Fruit fly (Drosophila melanogaster) whole organism, embryonic: ENCODE measurements around the gene fru.

Experiments
- Asciz ChIP-seq: fragments of 200-800 bp; sonication (Bioruptor generic); optimal IDR thresholded peaks from 2 replicates; lab custom pipeline; 2017; ENCODE audit warnings: missing biosample characterization, mild to moderate bottlenecking, missing genetic modification characterization, missing genetic modification reagents
- Blimp-1 ChIP-seq: fragments of 200-800 bp; sonication (Bioruptor generic); optimal IDR thresholded peaks from 3 replicates; lab custom pipeline; 2018; ENCODE audit warnings: missing biosample characterization, missing genetic modification characterization, mild to moderate bottlenecking, moderate library complexity, missing genetic modification reagents
- CG10147 ChIP-seq: fragments of 200-800 bp; sonication (Bioruptor generic); optimal IDR thresholded peaks from 2 replicates; lab custom pipeline; 2019; ENCODE audit warnings: missing biosample characterization, mild to moderate bottlenecking, missing genetic modification characterization, moderate library complexity
- CG10267 ChIP-seq: fragments of 200-800 bp; sonication (Bioruptor generic); optimal IDR thresholded peaks from 2 replicates; lab custom pipeline; 2018; ENCODE audit warnings: missing biosample characterization, mild to moderate bottlenecking, missing genetic modification characterization, moderate library complexity
- CG10366 ChIP-seq: fragments of 200-800 bp; sonication (Bioruptor generic); IDR thresholded peaks from 2 replicates; pipeline ENCODE4 v1.3.6; 2022; ENCODE audit warnings: missing biosample characterization, missing genetic modification characterization
- CG11696 ChIP-seq: fragments of 200-800 bp; sonication (Bioruptor generic); IDR thresholded peaks from 2 replicates; pipeline ENCODE4 v1.3.6; 2022; ENCODE audit warnings: missing biosample characterization, missing genetic modification characterization
- CG12104 ChIP-seq: fragments of 200-800 bp; sonication (Bioruptor generic); optimal IDR thresholded peaks from 3 replicates; lab custom pipeline; 2016; ENCODE audit warnings: missing biosample characterization, missing genetic modification characterization
- CG13287 ChIP-seq: fragments of 200-800 bp; sonication (Bioruptor generic); IDR thresholded peaks from 2 replicates; pipeline ENCODE4 v1.3.6; 2022; ENCODE audit warnings: missing biosample characterization, missing genetic modification characterization; ENCODE audit not compliant: partially characterized antibody
- CG13624 ChIP-seq: fragments of 200-800 bp; sonication (Bioruptor generic); optimal IDR thresholded peaks from 2 replicates; lab custom pipeline; 2016; ENCODE audit warnings: missing biosample characterization, missing genetic modification characterization
- CG15269 ChIP-seq: fragments of 200-800 bp; sonication (Bioruptor generic); optimal IDR thresholded peaks from 2 replicates; lab custom pipeline; 2018; ENCODE audit warnings: missing biosample characterization, mild to moderate bottlenecking, missing genetic modification characterization, moderate library complexity
- CG15514 ChIP-seq: fragments of 200-800 bp; sonication (Bioruptor generic); optimal IDR thresholded peaks from 3 replicates; lab custom pipeline; 2017; ENCODE audit warnings: missing biosample characterization, missing genetic modification characterization, mild to moderate bottlenecking, moderate library complexity, missing genetic modification reagents
- CG15601 ChIP-seq: fragments of 200-800 bp; sonication (Bioruptor generic); optimal IDR thresholded peaks from 3 replicates; lab custom pipeline; 2019; ENCODE audit warnings: missing biosample characterization, mild to moderate bottlenecking, missing genetic modification characterization, moderate library complexity
- CG1602 ChIP-seq: fragments of 200-800 bp; sonication (Bioruptor generic); optimal IDR thresholded peaks from 3 replicates; lab custom pipeline; 2016; ENCODE audit warnings: missing biosample characterization, missing genetic modification characterization
- CG1603 ChIP-seq: fragments of 200-800 bp; sonication (Bioruptor generic); optimal IDR thresholded peaks from 2 replicates; lab custom pipeline; 2019; ENCODE audit warnings: missing biosample characterization, mild to moderate bottlenecking, missing genetic modification characterization, moderate library complexity
- CG16779 ChIP-seq: fragments of 200-800 bp; sonication (Bioruptor generic); IDR thresholded peaks from 2 replicates; pipeline ENCODE4 v1.3.6; 2022; ENCODE audit warnings: missing biosample characterization, missing genetic modification characterization
- CG18476 ChIP-seq: fragments of 200-800 bp; sonication (Bioruptor generic); optimal IDR thresholded peaks from 2 replicates; lab custom pipeline; 2016; ENCODE audit warnings: missing biosample characterization, mild to moderate bottlenecking, missing genetic modification characterization
- CG33213 ChIP-seq: fragments of 200-800 bp; sonication (Bioruptor generic); optimal IDR thresholded peaks from 3 replicates; lab custom pipeline; 2016; ENCODE audit warnings: missing biosample characterization, missing genetic modification characterization
- CG34376 ChIP-seq: fragments of 200-800 bp; sonication (Bioruptor generic); optimal IDR thresholded peaks from 2 replicates; lab custom pipeline; 2018; ENCODE audit warnings: missing biosample characterization, mild to moderate bottlenecking, missing genetic modification characterization
- CG4730 ChIP-seq: fragments of 200-800 bp; sonication (Bioruptor generic); IDR thresholded peaks from 2 replicates; pipeline ENCODE4 v1.3.6; 2022; ENCODE audit warnings: missing biosample characterization, missing genetic modification characterization
- CG7556 ChIP-seq: fragments of 200-800 bp; sonication (Bioruptor generic); optimal IDR thresholded peaks from 2 replicates; lab custom pipeline; 2017; ENCODE audit warnings: missing biosample characterization, mild to moderate bottlenecking, missing genetic modification characterization
- CG7745 ChIP-seq: fragments of 200-800 bp; sonication (Bioruptor generic); optimal IDR thresholded peaks from 2 replicates; lab custom pipeline; 2018; ENCODE audit warnings: missing biosample characterization, mild to moderate bottlenecking, missing genetic modification characterization, moderate library complexity
- CG8924 ChIP-seq: fragments of 200-800 bp; optimal IDR thresholded peaks from 3 replicates; lab custom pipeline; 2019; ENCODE audit warnings: missing biosample characterization, mild to moderate bottlenecking, missing genetic modification characterization, moderate library complexity
- CG9215 ChIP-seq: fragments of 200-800 bp; sonication (Bioruptor generic); IDR thresholded peaks from 2 replicates; pipeline ENCODE4 v1.3.6; 2022; ENCODE audit warnings: missing biosample characterization, missing genetic modification characterization
- Dad ChIP-seq: fragments of 200-800 bp; sonication (Bioruptor generic); optimal IDR thresholded peaks from 3 replicates; lab custom pipeline; 2016; ENCODE audit warnings: missing biosample characterization, missing genetic modification characterization
- Dek ChIP-seq: fragments of 200-800 bp; sonication (Bioruptor generic); optimal IDR thresholded peaks from 3 replicates; lab custom pipeline; 2019; ENCODE audit warnings: missing biosample characterization, mild to moderate bottlenecking, missing genetic modification characterization, moderate library complexity
- E2f2 ChIP-seq: fragments of 200-800 bp; sonication (Bioruptor generic); IDR thresholded peaks from 2 replicates; pipeline ENCODE4 v1.3.6; 2022; ENCODE audit warnings: missing biosample characterization, missing genetic modification characterization
- Fer2 ChIP-seq: fragments of 200-800 bp; sonication (Bioruptor generic); optimal IDR thresholded peaks from 2 replicates; lab custom pipeline; 2018; ENCODE audit warnings: missing biosample characterization, mild to moderate bottlenecking, missing genetic modification characterization, moderate library complexity
- HLH54F ChIP-seq: fragments of 200-800 bp; sonication (Bioruptor generic); optimal IDR thresholded peaks from 3 replicates; lab custom pipeline; 2016; ENCODE audit warnings: missing biosample characterization, missing genetic modification characterization
- HmgZ ChIP-seq: fragments of 200-800 bp; sonication (Bioruptor generic); optimal IDR thresholded peaks from 2 replicates; lab custom pipeline; 2018; ENCODE audit warnings: missing biosample characterization, mild to moderate bottlenecking, missing genetic modification characterization
- Hmr ChIP-seq: fragments of 200-800 bp; sonication (Bioruptor generic); optimal IDR thresholded peaks from 3 replicates; lab custom pipeline; 2017; ENCODE audit warnings: mild to moderate bottlenecking, missing biosample characterization, missing genetic modification reagents, missing genetic modification characterization
- Hr51 ChIP-seq, 2 experiments: fragments of 200-800 bp; sonication (Bioruptor generic); optimal IDR thresholded peaks; 2 replicates in 1 of 2; 3 replicates in 1 of 2; lab custom pipeline; 2016 to 2018; ENCODE audit warnings: missing biosample characterization in 2 of 2, missing genetic modification characterization in 2 of 2, mild to moderate bottlenecking in 1 of 2, moderate library complexity in 1 of 2
- Lhr ChIP-seq: fragments of 200-800 bp; sonication (Bioruptor generic); optimal IDR thresholded peaks from 3 replicates; lab custom pipeline; 2017; ENCODE audit warnings: mild to moderate bottlenecking, missing biosample characterization, missing genetic modification reagents, missing genetic modification characterization
- Lim3 ChIP-seq: fragments of 200-800 bp; sonication (Bioruptor generic); IDR thresholded peaks from 2 replicates; pipeline ENCODE4 v1.3.6; 2022; ENCODE audit warnings: missing biosample characterization, missing genetic modification characterization
- Myb ChIP-seq: fragments of 200-800 bp; sonication (Bioruptor generic); optimal IDR thresholded peaks from 2 replicates; lab custom pipeline; 2016; ENCODE audit warnings: missing biosample characterization, missing genetic modification characterization
- Opbp ChIP-seq: fragments of 200-800 bp; sonication (Bioruptor generic); IDR thresholded peaks from 3 replicates; pipeline ENCODE4 v1.3.6; 2022; ENCODE audit warnings: missing biosample characterization, missing genetic modification characterization; ENCODE audit not compliant: partially characterized antibody
- chif ChIP-seq, 2 experiments: fragments of 200-800 bp; sonication (Bioruptor generic); optimal IDR thresholded peaks; 3 replicates each; lab custom pipeline; 2016; ENCODE audit warnings: missing biosample characterization in 2 of 2, missing genetic modification characterization in 2 of 2
- disco-r ChIP-seq: fragments of 200-800 bp; sonication (Bioruptor generic); optimal IDR thresholded peaks from 2 replicates; lab custom pipeline; 2016; ENCODE audit warnings: missing biosample characterization, missing genetic modification characterization
- fd64A ChIP-seq: fragments of 200-800 bp; sonication (Bioruptor generic); optimal IDR thresholded peaks from 3 replicates; lab custom pipeline; 2018; ENCODE audit warnings: missing biosample characterization, mild to moderate bottlenecking, missing genetic modification characterization
- gro ChIP-seq: fragments of 200-800 bp; sonication (Bioruptor generic); optimal IDR thresholded peaks from 2 replicates; lab custom pipeline; 2016; ENCODE audit warnings: missing biosample characterization, missing genetic modification characterization
- hth ChIP-seq: fragments of >200 bp; optimal IDR thresholded peaks from 2 replicates; lab custom pipeline; 2017; ENCODE audit warnings: inconsistent platforms
- ind ChIP-seq: fragments of 200-800 bp; sonication (Bioruptor generic); optimal IDR thresholded peaks from 3 replicates; lab custom pipeline; 2016; ENCODE audit warnings: missing biosample characterization, missing genetic modification characterization
- inv ChIP-seq: fragments of 200-800 bp; sonication (Bioruptor generic); IDR thresholded peaks from 2 replicates; pipeline ENCODE4 v1.3.6; 2022; ENCODE audit warnings: missing biosample characterization, missing genetic modification characterization; ENCODE audit not compliant: partially characterized antibody
- lmd ChIP-seq: fragments of 200-800 bp; sonication (Bioruptor generic); IDR thresholded peaks from 2 replicates; pipeline ENCODE4 v1.3.6; 2022; ENCODE audit warnings: missing biosample characterization, missing genetic modification characterization
- pfk ChIP-seq: fragments of 200-800 bp; sonication (Bioruptor generic); optimal IDR thresholded peaks from 2 replicates; lab custom pipeline; 2018; ENCODE audit warnings: missing biosample characterization, mild to moderate bottlenecking, missing genetic modification characterization, moderate library complexity
- pita ChIP-seq: fragments of 200-800 bp; sonication (Bioruptor generic); optimal IDR thresholded peaks from 2 replicates; lab custom pipeline; 2017; ENCODE audit warnings: missing biosample characterization, mild to moderate bottlenecking, missing genetic modification characterization
- row ChIP-seq: fragments of 200-800 bp; sonication (Bioruptor generic); IDR thresholded peaks from 3 replicates; pipeline ENCODE4 v1.3.6; 2022; ENCODE audit warnings: missing biosample characterization, missing genetic modification characterization
- stc ChIP-seq: fragments of 200-800 bp; sonication (Bioruptor generic); IDR thresholded peaks from 2 replicates; pipeline ENCODE4 v1.3.6; 2022; ENCODE audit warnings: missing biosample characterization, missing genetic modification characterization
- tap ChIP-seq: fragments of 200-800 bp; optimal IDR thresholded peaks from 3 replicates; lab custom pipeline; 2019; ENCODE audit warnings: missing biosample characterization, mild to moderate bottlenecking, missing genetic modification characterization, moderate library complexity
- tll ChIP-seq, 2 experiments: fragments of 200-800 bp in 1 of 2; fragments of >200 bp in 1 of 2; sonication (Bioruptor generic) in 1 of 2; optimal IDR thresholded peaks; 2 replicates each; lab custom pipeline; 2017 to 2019; ENCODE audit warnings: missing biosample characterization in 2 of 2, missing genetic modification characterization in 2 of 2, mild to moderate bottlenecking in 1 of 2, moderate library complexity in 1 of 2
- zf30C ChIP-seq: fragments of 200-800 bp; sonication (Bioruptor generic); optimal IDR thresholded peaks from 3 replicates; lab custom pipeline; 2018; ENCODE audit warnings: missing biosample characterization, mild to moderate bottlenecking, missing genetic modification characterization
- zfh1 ChIP-seq: fragments of 200-800 bp; sonication (Bioruptor generic); IDR thresholded peaks from 3 replicates; pipeline ENCODE4 v1.3.6; 2022; ENCODE audit warnings: missing biosample characterization, missing genetic modification characterization

Gene fru

dm6 chr3R:18381014-18381512 lies 164.3 kb downstream of the fru start, which contains the start of gene CG7675 (continued):
- TF ChIP-seq CG7556 (GFP tag; lab: Kevin White, UChicago) (no peak), HLH54F (GFP tag; lab: Kevin White, UChicago) (no peak), pita (GFP tag; lab: Kevin White, UChicago) (no peak), CG10267 (tag; lab: Kevin White, UChicago) (no peak), tap (tag; lab: Kevin White, UChicago) (no peak), Opbp (no peak), tll (GFP tag; optimal IDR thresholded peaks at IDR 0.05; lab: Kevin White, UChicago) (no peak), Asciz (GFP tag; lab: Kevin White, UChicago) (no peak), CG7745 (tag; lab: Kevin White, UChicago) (no peak), zfh1 (GFP tag; lab: Robert Waterston, UW) (no peak), CG16779 (GFP tag; lab: Robert Waterston, UW) (no peak), E2f2 (GFP tag; lab: Robert Waterston, UW) (no peak), CG8924 (tag; lab: Kevin White, UChicago) (no peak), CG34376 (GFP tag; lab: Kevin White, UChicago) (no peak), CG10366 (GFP tag; lab: Robert Waterston, UW) (no peak), CG18476 (no peak), Fer2 (tag; lab: Kevin White, UChicago) (no peak), lmd (GFP tag; lab: Robert Waterston, UW) (no peak), CG11696 (GFP tag; lab: Robert Waterston, UW) (no peak), Hmr (GFP tag; lab: Kevin White, UChicago) (no peak), pfk (no peak), Dad (no peak), CG13624 (GFP tag; lab: Kevin White, UChicago) (no peak), CG13287 (GFP tag; lab: Robert Waterston, UW) (peak; percentile 24; the same call in 1 of the 2 replicates), fd64A (GFP tag; lab: Kevin White, UChicago) (no peak), HmgZ (tag; lab: Kevin White, UChicago) (no peak), gro (GFP tag; lab: Kevin White, UChicago) (no peak), CG9215 (no peak), CG4730 (GFP tag; lab: Robert Waterston, UW) (no peak), CG33213 (GFP tag; lab: Kevin White, UChicago) (no peak), stc (GFP tag; lab: Robert Waterston, UW) (no peak), CG10147 (no peak), row (GFP tag; lab: Robert Waterston, UW) (no peak), CG1602 (GFP tag; lab: Kevin White, UChicago) (no peak), hth (lab: Kevin White, UChicago) (no peak), zf30C (no peak), CG15514 (GFP tag; lab: Kevin White, UChicago) (peak; percentile 2), Lim3 (no peak), chif (GFP tag; optimal IDR thresholded peaks at IDR 0.05; lab: Kevin White, UChicago) (no peak), Hr51 (GFP tag; optimal IDR thresholded peaks at IDR 0.05; lab: Kevin White, UChicago) (no peak)

- TF ChIP-seq CG15269 (tag; lab: Kevin White, UChicago), result no peak
- peak; percentile 94 for TF ChIP-seq Blimp-1 (GFP tag; lab: Kevin White, UChicago)
- no peak for TF ChIP-seq ind
- no peak for TF ChIP-seq Myb (GFP tag; lab: Kevin White, UChicago)
- TF ChIP-seq CG1603 (tag; lab: Kevin White, UChicago), result no peak
- TF ChIP-seq disco-r, result no peak
- no peak for TF ChIP-seq inv
- peak; percentile 74 for TF ChIP-seq CG15601 (tag; lab: Kevin White, UChicago)
- no peak for TF ChIP-seq Dek (tag; lab: Kevin White, UChicago)
- TF ChIP-seq Lhr (GFP tag; lab: Kevin White, UChicago), result no peak
- no peak for TF ChIP-seq CG12104 (GFP tag; lab: Kevin White, UChicago)
Observed at dm6 chr3R:18380251-18380812, 165.1 kb downstream of the fru start.
